Fruit fly (Drosophila melanogaster) Kc167 (cell line): ENCODE measurements around the gene CG11741.

Experiments
- Myc ChIP-seq: fragments of >200 bp; optimal IDR thresholded peaks from 2 replicates; lab custom pipeline; 2017; ENCODE audit warnings: missing external identifiers
- h ChIP-seq: fragments of >200 bp; optimal IDR thresholded peaks from 3 replicates; lab custom pipeline; 2018; ENCODE audit warnings: missing external identifiers
- insv ChIP-seq: fragments of >200 bp; optimal IDR thresholded peaks from 3 replicates; lab custom pipeline; 2018; ENCODE audit warnings: missing external identifiers
- psq ChIP-seq: fragments of >200 bp; optimal IDR thresholded peaks from 2 replicates; lab custom pipeline; 2017; ENCODE audit warnings: missing external identifiers

dm6 chr3R:8577409-8578255, 49.0 kb upstream of the CG11741 start, which contains the start of gene 5-HT2B:
- TF ChIP-seq psq (lab: Kevin White, UChicago) (no peak), Myc (no peak), h (lab: Kevin White, UChicago) (no peak), insv (lab: Kevin White, UChicago) (no peak)
